Fruit fly (Drosophila melanogaster) S2 (cell line): ENCODE data around the gene CG17560.

ENCODE experiments used
- CG8478 ChIP-seq: fragments of >200 bp; optimal IDR thresholded peaks from 2 replicates; lab custom pipeline; 2018
- CTCF ChIP-seq, 2 experiments: fragments of >200 bp; optimal IDR thresholded peaks; 2 replicates each; lab custom pipeline; 2018

- no peak for TF ChIP-seq CG8478 (lab: Kevin White, UChicago)
- no peak for TF ChIP-seq CTCF (optimal IDR thresholded peaks at IDR 0.05; lab: Kevin White, UChicago)
Observed at dm6 chr3R:16594056-16594858, 23.5 kb upstream of the CG17560 start, which contains the start of gene CG14892.
